Fruit fly (Drosophila melanogaster): ENCODE results near the gene Zcchc7.

Gene Zcchc7

DNA sequence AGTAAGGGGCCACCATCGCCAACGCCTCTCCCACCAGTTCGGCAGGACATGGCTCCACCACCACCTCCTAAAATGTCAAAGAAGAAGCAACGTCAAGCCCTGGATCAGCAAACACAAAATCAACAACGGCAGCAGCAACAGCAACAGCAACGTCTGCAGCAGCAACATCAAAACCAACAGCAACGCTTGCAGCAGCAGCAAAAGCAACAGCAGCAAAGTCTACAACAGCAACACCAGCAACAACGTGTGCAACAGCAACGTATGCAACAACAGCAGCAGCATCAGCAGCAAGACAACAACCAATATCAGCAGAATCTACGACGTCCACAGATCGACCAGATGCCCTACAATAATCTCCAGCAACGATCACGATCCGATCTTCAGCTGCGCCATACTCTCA is 6.4 kb downstream of the Zcchc7 start:
- TF ChIP-seq ttk (optimal IDR thresholded peaks at IDR 0.05): no peak
- no peak for TF ChIP-seq insv (optimal IDR thresholded peaks at IDR 0.05)
- no peak for TF ChIP-seq Sin3A (optimal IDR thresholded peaks at IDR 0.05)
- TF ChIP-seq psq (optimal IDR thresholded peaks at IDR 0.05): no peak
- TF ChIP-seq Myc (optimal IDR thresholded peaks at IDR 0.05): no peak
- TF ChIP-seq h (optimal IDR thresholded peaks at IDR 0.05): no peak

DNA sequence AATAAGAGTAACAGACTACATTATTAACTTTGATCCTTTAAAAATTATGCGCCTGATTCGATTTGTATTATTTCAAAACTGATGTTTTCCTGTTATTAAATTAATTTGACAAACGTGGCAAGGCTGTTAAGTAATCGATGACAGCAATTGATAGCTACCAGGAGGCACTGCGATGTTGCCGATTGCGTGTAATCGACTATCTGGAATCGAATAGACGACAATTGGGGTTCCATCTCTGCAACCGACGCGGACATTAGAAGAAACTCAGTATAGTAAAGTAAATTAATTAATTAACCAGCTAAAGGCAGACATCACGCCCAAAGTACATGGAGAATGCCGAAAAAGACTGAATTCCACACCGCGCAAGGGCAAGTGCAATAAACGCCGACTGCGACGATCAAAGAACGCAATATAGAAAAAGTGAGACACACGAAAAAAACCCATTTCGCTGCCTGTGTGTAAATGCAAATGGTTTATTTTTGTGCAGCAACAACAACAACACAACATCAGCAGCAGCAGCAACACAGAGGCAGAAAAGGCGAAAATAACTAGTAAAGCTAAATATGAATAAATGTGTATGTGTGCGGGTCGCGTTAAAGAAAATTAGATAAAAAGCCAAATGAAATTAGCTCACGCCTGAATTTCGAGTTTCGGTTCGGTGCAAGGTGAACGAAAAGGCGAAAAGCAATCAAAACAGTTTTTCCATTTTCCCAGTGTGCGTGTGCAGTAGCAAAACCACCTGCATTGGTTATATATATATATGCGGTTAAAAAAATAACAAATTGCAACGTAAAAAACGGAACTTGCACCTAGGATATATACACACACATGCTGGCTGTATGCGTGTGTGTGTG is 8.6 kb downstream of the Zcchc7 start, which contains the start of gene sina:
sina (plus strand) TSS at position 219 of the 854 bp plus-strand sequence.
- TF ChIP-seq h (optimal IDR thresholded peaks at IDR 0.05) (no peak), Sin3A (optimal IDR thresholded peaks at IDR 0.05) (no peak), Myc (optimal IDR thresholded peaks at IDR 0.05) (no peak), ttk (optimal IDR thresholded peaks at IDR 0.05) (no peak), insv (optimal IDR thresholded peaks at IDR 0.05) (no peak), psq (optimal IDR thresholded peaks at IDR 0.05) (no peak)

DNA sequence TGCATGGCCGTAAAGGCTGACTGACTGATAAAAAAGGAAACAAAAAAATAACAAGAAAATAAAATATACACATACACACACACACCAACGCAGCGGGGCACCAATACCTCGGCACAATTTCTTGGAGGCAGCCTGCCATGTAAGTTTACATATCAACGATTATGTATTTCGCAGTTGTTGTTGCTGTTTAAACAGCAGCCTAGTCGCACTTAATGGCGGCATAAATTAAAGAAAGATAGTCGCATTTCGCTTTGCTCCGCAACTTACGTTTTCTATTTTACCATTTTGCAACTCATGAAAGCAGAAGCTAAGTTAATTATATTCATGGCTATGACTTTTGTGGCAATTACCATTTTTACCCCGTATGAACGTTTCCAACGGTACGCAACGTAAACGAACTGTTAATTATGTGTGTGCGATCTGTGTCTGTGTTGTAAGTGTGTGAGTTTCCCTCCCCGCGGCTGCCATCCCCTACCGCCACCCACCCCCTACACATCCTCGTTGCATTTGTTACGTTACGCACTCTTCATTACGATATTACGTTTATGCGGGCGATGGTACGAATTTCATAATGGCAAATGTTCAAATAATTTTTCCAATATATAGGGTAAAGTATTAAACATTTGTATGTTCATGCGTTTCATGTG is 9.3 kb downstream of the Zcchc7 start:
- no peak for TF ChIP-seq Myc (optimal IDR thresholded peaks at IDR 0.05)
- TF ChIP-seq h (optimal IDR thresholded peaks at IDR 0.05): no peak

DNA sequence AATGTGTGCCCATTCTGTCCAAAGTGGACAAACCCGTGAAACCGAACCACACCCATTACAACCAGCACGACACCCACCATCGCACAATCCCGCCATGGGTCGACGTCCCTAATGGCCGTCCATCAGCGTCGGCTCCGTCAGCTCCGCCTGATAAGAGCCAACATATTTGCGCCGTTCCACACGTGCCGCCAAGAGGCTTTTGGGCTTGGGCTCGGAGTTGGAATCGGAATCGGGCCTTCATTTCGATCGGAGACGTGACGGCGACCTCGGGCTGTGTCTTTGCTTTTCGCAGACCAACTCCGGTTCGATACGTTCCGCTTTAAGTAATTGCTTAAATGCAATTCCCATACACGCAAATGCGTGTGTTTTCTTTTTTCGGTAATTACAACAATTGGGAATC is 10.1 kb downstream of the Zcchc7 start:
- TF ChIP-seq psq (optimal IDR thresholded peaks at IDR 0.05) (no peak), Myc (optimal IDR thresholded peaks at IDR 0.05) (no peak), h (optimal IDR thresholded peaks at IDR 0.05) (no peak), Sin3A (optimal IDR thresholded peaks at IDR 0.05) (no peak), ttk (optimal IDR thresholded peaks at IDR 0.05) (no peak), insv (optimal IDR thresholded peaks at IDR 0.05) (no peak)

DNA sequence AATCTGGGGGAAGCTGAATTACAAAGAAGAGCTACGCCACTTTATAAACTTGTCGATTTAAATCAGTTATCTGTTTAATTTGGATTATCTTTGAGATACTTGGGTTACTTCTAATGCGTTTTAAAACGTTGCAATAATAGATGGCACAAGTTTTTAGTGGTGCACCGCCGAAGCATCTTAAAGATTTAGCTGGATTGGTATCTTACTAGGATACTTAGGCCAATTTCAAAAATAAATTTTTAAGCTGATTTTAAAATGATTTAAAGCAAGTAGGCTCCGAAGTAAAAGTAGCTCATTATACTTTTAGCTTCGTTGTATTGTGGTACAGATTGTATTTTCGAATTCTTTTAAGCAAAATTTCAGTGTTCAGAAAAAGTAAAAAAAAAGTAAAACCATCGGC is 13.6 kb downstream of the Zcchc7 start, which contains the start of gene sinah:
sinah (plus strand) TSS at position 301 of the 400 bp plus-strand sequence.
- TF ChIP-seq Sin3A (optimal IDR thresholded peaks at IDR 0.05) (no peak), h (optimal IDR thresholded peaks at IDR 0.05) (no peak), psq (optimal IDR thresholded peaks at IDR 0.05) (no peak), ttk (optimal IDR thresholded peaks at IDR 0.05) (no peak), Myc (optimal IDR thresholded peaks at IDR 0.05) (no peak), insv (optimal IDR thresholded peaks at IDR 0.05) (no peak)

DNA sequence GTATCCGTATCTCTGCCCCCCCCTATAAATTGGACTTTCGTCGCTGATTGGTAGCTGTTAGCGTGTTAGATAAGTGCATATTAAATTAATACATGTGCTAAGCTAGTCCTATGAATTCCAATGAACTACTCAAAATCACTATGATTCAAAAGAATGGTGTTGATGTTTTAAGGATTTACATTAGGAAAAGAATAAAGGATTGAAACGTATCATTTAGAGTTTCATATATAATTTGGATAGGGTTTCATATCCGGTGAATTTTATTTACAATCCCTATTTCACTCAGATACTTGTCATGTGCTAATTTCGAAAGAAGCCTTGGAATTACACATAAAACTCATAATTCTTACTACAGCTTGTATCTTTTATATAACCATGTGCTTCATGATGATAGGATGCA is 15.1 kb downstream of the Zcchc7 start, which contains the start of gene CG13029:
CG13029 (plus strand) TSS at position 301 of the 400 bp plus-strand sequence.
- no peak for TF ChIP-seq insv (optimal IDR thresholded peaks at IDR 0.05)
- TF ChIP-seq ttk (optimal IDR thresholded peaks at IDR 0.05): no peak
- TF ChIP-seq Myc (optimal IDR thresholded peaks at IDR 0.05): no peak
- no peak for TF ChIP-seq psq (optimal IDR thresholded peaks at IDR 0.05)
- TF ChIP-seq h (optimal IDR thresholded peaks at IDR 0.05): no peak
- TF ChIP-seq Sin3A (optimal IDR thresholded peaks at IDR 0.05): no peak

DNA sequence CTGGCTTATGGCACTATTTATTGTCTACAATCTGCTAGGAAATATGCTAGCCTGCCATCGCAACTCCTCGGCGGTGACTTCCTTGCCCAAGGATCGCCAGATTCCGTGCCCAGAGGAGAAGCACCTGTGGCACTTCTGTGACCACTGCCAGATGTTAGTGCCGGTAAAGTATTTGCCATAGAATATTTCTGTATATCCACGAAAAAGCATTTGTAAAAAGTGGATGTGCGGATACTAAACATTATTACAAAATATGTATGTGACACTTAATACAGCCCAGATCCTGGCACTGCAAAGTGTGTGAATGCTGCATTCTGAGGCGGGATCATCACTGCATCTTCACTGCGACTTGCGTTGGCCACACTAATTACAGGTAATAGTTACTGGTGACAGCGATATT is 15.7 kb downstream of the Zcchc7 start:
- TF ChIP-seq ttk (optimal IDR thresholded peaks at IDR 0.05) (no peak), Sin3A (optimal IDR thresholded peaks at IDR 0.05) (no peak), Myc (optimal IDR thresholded peaks at IDR 0.05) (no peak)

DNA sequence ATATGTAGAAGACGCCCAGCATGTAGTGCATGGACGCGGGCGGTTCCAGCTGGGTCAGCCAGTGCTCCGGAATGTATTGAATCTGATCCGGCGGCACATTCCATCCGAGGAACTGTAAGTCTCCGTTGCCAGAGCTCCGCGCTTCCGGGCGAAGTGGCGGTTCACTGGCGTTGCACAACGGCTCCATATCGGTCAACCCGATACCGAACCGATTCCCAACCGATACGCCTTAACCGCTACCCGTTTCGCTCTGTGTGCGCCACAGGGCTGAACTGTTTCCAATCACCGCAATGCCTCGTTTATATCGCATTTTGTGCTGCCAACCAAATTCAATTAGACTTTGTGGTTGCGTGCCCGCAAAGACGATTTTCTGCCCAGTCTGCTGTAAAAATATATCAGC is 17.1 kb downstream of the Zcchc7 start, which contains the start of gene Rh4:
Rh4 (minus strand) TSS at position 234 of the 400 bp plus-strand sequence.
- no peak for TF ChIP-seq psq (optimal IDR thresholded peaks at IDR 0.05)
- no peak for TF ChIP-seq ttk (optimal IDR thresholded peaks at IDR 0.05)
- TF ChIP-seq Myc (optimal IDR thresholded peaks at IDR 0.05): no peak
- no peak for TF ChIP-seq insv (optimal IDR thresholded peaks at IDR 0.05)
- no peak for TF ChIP-seq Sin3A (optimal IDR thresholded peaks at IDR 0.05)
- no peak for TF ChIP-seq h (optimal IDR thresholded peaks at IDR 0.05)

DNA sequence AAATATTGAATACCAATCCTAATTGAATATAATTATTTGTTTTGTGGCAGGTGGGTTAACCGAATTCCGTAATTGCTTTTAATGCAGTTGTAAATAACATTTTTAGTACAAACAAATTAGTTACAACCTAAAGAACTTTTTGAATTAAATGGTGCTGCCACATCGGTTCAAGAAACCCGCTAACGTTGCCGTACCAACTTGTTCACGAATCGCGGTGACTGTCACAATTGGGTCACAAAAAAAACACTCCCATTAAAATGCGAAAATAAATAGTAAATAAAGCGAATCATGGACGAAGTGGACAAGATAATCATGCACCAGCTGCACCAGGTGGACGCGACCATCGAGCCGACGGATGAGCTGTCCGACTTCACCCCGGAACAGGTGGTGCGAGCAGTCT is 17.8 kb downstream of the Zcchc7 start, which contains the start of gene CG9951:
CG9951 (plus strand) TSS at position 207 of the 400 bp plus-strand sequence.
- TF ChIP-seq insv (optimal IDR thresholded peaks at IDR 0.05) (no peak), h (optimal IDR thresholded peaks at IDR 0.05) (no peak), Myc (optimal IDR thresholded peaks at IDR 0.05) (no peak), Sin3A (optimal IDR thresholded peaks at IDR 0.05) (no peak), ttk (optimal IDR thresholded peaks at IDR 0.05) (no peak), psq (optimal IDR thresholded peaks at IDR 0.05) (no peak)

DNA sequence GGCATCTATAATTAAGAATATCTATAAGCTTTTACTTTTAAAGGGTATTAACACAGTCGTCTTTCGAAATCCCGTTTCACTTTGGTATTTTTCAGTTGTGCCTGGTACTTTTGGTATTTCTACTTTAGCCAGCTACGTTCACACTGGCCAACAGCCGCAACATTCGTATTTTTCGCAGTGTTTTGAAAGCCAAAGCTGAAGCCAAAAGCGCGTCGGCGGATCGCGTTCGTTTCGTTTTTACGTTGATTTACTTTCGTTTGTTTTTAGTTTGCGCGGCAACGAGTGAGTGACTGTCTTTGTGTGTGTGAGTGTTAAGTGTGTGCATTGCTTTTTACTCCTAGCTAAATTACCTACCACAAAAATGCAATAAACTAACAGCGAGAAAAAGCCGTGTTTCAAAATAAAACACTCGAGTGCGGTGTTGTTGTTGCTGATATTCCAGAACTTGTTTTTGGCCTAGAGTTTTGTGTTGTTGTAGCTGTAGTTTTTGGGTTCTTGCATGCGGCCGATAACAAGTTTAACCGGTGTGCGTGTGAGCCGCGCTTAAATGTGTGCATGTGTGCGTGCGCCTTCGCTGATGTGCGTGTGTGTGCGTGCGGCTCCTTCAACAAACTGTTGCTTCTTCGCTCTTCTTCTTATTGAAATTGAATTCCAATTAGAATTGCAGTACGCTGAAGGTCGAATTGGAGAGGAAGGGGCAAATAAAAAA is 20.1 kb downstream of the Zcchc7 start, which contains the start of gene Lmpt:
Lmpt (plus strand) TSS at position 173 of the 709 bp plus-strand sequence.
- TF ChIP-seq h (optimal IDR thresholded peaks at IDR 0.05) (no peak), insv (optimal IDR thresholded peaks at IDR 0.05) (no peak), ttk (optimal IDR thresholded peaks at IDR 0.05) (no peak), psq (optimal IDR thresholded peaks at IDR 0.05) (no peak), Myc (optimal IDR thresholded peaks at IDR 0.05) (no peak), Sin3A (optimal IDR thresholded peaks at IDR 0.05) (no peak)

DNA sequence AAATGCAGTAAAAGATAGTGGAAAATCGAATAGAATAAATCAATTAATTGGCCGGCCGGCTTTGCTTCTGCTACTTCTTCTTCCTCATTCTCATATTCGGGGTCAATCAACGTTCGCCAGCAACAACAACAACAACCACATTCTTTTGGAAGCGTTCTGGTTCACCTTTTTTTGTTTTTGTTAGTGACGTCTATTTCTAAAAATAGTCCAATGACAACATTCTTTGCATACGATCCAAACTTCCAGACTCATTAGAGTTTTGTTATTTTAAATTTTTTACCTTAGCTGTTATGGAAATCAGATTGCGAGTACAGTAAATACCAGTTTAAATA is 20.6 kb downstream of the Zcchc7 start:
- TF ChIP-seq psq (optimal IDR thresholded peaks at IDR 0.05) (no peak), Sin3A (optimal IDR thresholded peaks at IDR 0.05) (no peak), Myc (optimal IDR thresholded peaks at IDR 0.05) (no peak), insv (optimal IDR thresholded peaks at IDR 0.05) (no peak), h (optimal IDR thresholded peaks at IDR 0.05) (no peak), ttk (optimal IDR thresholded peaks at IDR 0.05) (no peak)

DNA sequence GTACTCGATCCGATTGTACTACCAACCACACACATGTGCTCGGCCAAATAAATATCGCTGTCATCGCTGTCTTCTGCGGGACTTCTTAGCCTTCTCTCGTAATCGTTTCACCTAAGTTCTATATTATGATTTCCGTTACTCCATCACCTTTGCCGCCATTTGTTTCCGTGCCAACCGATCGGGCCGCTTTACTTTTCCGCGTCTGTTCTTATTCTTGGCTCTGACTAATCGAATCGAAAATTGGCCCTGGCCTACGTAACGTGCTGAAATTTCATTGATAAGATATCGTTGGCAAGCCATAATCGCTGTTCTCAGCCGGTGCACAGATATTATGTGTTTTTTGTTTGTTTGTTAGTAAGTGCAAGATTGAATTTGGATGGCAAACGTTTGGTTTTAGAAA is 22.0 kb downstream of the Zcchc7 start:
- TF ChIP-seq psq (optimal IDR thresholded peaks at IDR 0.05) (no peak), Myc (optimal IDR thresholded peaks at IDR 0.05) (no peak)

Data from Kc167 (cell line).